Fruit fly (Drosophila melanogaster): ENCODE data around the gene stwl.

The stwl gene

DNA sequence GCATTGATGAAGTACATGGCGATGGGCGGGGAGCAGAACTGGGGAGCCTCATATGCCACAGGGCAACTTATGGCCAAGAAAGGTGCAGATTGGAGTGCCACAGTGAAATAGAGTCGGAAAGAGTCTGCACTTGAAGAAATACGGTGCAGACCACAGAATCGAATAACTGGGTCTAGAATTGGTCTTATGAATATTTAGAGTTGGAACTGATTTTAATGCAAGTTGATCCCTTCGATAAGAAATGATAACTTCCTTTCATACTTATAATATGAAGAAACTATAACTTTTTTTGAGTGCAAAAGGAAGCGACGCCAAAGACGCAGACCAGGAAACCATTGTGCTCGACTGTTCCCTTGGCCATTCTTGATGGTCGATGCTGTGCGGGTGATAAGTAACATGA lies 35.2 kb downstream of the stwl start:
- no peak for TF ChIP-seq CG9705 (GFP tag; optimal IDR thresholded peaks at IDR 0.05)
- no peak for TF ChIP-seq N (GFP tag; optimal IDR thresholded peaks at IDR 0.05)
- TF ChIP-seq GATAd (GFP tag; optimal IDR thresholded peaks at IDR 0.05): no peak
- no peak for TF ChIP-seq Dif (GFP tag; optimal IDR thresholded peaks at IDR 0.05; ENCODE audit: partially characterized antibody)
- no peak for TF ChIP-seq Vsx2 (GFP tag; optimal IDR thresholded peaks at IDR 0.05; ENCODE audit: partially characterized antibody)
- peak; percentile 69 for TF ChIP-seq OdsH (GFP tag; optimal IDR thresholded peaks at IDR 0.05)
- no peak for TF ChIP-seq Hr78 (GFP tag; optimal IDR thresholded peaks at IDR 0.05)
- TF ChIP-seq jim (GFP tag; optimal IDR thresholded peaks at IDR 0.05): no peak
- peak; percentile 50 for TF ChIP-seq woc (GFP tag; optimal IDR thresholded peaks at IDR 0.05)
- peak; percentile 75 for TF ChIP-seq fru (GFP tag; optimal IDR thresholded peaks at IDR 0.05)
- TF ChIP-seq dsf (GFP tag; optimal IDR thresholded peaks at IDR 0.05; ENCODE audit: borderline replicate concordance): no peak
- TF ChIP-seq CrebA (GFP tag; optimal IDR thresholded peaks at IDR 0.05; ENCODE audit: borderline replicate concordance): no peak
- peak; percentile 62 for TF ChIP-seq psq (GFP tag; optimal IDR thresholded peaks at IDR 0.05)
- peak; percentile 52 for TF ChIP-seq Hnf4 (GFP tag; optimal IDR thresholded peaks at IDR 0.05)
- TF ChIP-seq br (GFP tag; optimal IDR thresholded peaks at IDR 0.05): peak; percentile 65
- TF ChIP-seq HLH106 (tag; optimal IDR thresholded peaks at IDR 0.05): peak; percentile 63
- TF ChIP-seq Rel (GFP tag; optimal IDR thresholded peaks at IDR 0.05): no peak
- no peak for TF ChIP-seq Rel (tag; optimal IDR thresholded peaks at IDR 0.05)
- TF ChIP-seq dmrt93B (GFP tag; optimal IDR thresholded peaks at IDR 0.05): no peak
- TF ChIP-seq foxo (GFP tag; optimal IDR thresholded peaks at IDR 0.05): peak in 1 of 2 experiments; percentile 65
- TF ChIP-seq Abd-B (GFP tag; optimal IDR thresholded peaks at IDR 0.05): no peak
- no peak for TF ChIP-seq Jra (GFP tag; optimal IDR thresholded peaks at IDR 0.05)
- TF ChIP-seq Hr83 (GFP tag; optimal IDR thresholded peaks at IDR 0.05; ENCODE audit: poor library complexity, severe bottlenecking): no peak
- TF ChIP-seq rgr (GFP tag; optimal IDR thresholded peaks at IDR 0.05): peak; percentile 59
- peak; percentile 71 for TF ChIP-seq ey (GFP tag; optimal IDR thresholded peaks at IDR 0.05)
- peak; percentile 72 for TF ChIP-seq Sp1 (GFP tag; optimal IDR thresholded peaks at IDR 0.05)
- no peak for TF ChIP-seq brk (GFP tag; optimal IDR thresholded peaks at IDR 0.05)
- no peak for TF ChIP-seq sv (GFP tag; optimal IDR thresholded peaks at IDR 0.05)
- no peak for TF ChIP-seq usp (GFP tag; optimal IDR thresholded peaks at IDR 0.05)
- no peak for TF ChIP-seq Myc (optimal IDR thresholded peaks at IDR 0.05)
- no peak for TF ChIP-seq pan (optimal IDR thresholded peaks at IDR 0.05)
- no peak for TF ChIP-seq lola (GFP tag; optimal IDR thresholded peaks at IDR 0.05)
- TF ChIP-seq sage (GFP tag; optimal IDR thresholded peaks at IDR 0.05): no peak
- no peak for TF ChIP-seq Dfd (GFP tag; optimal IDR thresholded peaks at IDR 0.05)
- no peak for TF ChIP-seq Mio (GFP tag; optimal IDR thresholded peaks at IDR 0.05)
- TF ChIP-seq CG32264 (GFP tag; optimal IDR thresholded peaks at IDR 0.05): no peak
- peak; percentile 76 for TF ChIP-seq h (GFP tag; optimal IDR thresholded peaks at IDR 0.05)
- no peak for TF ChIP-seq tai (GFP tag; optimal IDR thresholded peaks at IDR 0.05)
- no peak for TF ChIP-seq dl (GFP tag; optimal IDR thresholded peaks at IDR 0.05; ENCODE audit: insufficient read depth in 1 of 2, partially characterized antibody in 2 of 2)

DNA sequence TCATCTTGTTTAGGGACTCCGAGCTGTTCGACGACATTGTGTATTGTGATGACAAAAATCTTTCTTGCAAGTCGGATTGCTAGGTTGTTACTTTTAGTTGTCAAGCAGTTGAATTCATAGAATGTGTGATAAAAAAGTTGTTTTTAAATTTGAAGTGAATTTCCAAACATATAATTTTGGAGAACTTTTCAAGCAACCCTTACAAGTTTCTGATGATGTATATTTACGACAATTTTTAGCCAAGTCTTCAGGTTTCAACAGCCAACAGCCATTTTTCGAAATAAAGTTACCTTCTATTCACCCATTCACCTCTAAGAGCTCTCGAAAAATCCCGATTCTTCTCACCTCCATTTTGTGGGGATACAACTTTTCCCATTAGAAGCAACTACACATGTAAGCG lies 40.1 kb downstream of the stwl start, which contains the start of gene CG13481:
Gene CG13481 (minus strand): TSS at position 101 of the 400 bp plus-strand sequence.
- TF ChIP-seq Dfd (GFP tag; optimal IDR thresholded peaks at IDR 0.05) (no peak), jim (GFP tag; optimal IDR thresholded peaks at IDR 0.05) (no peak), dmrt93B (GFP tag; optimal IDR thresholded peaks at IDR 0.05) (no peak), CrebA (GFP tag; optimal IDR thresholded peaks at IDR 0.05; ENCODE audit: borderline replicate concordance) (no peak), N (GFP tag; optimal IDR thresholded peaks at IDR 0.05) (no peak), fru (GFP tag; optimal IDR thresholded peaks at IDR 0.05) (no peak), Dif (GFP tag; optimal IDR thresholded peaks at IDR 0.05; ENCODE audit: partially characterized antibody) (no peak), h (GFP tag; optimal IDR thresholded peaks at IDR 0.05) (no peak)

DNA sequence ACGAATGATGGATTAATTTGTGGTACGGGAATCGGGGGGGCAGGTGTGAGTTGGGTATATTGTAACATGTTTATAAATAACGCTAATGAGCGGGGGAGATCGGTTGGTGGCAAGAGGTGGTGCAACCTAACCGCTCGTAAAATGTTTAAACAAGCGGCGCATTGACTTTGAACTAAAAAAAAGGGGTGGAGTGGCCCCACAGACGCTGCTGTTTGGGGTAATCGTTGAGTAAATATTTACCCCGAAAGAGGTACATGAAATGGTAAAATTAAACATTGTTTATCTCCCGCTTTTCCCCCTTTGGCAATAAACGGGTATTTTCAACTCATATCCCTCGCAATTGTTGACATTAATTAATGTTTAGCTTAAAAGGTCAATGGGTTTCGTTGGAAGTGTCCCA lies 43.6 kb downstream of the stwl start:
- TF ChIP-seq ey (GFP tag; optimal IDR thresholded peaks at IDR 0.05): no peak
- peak; percentile 55 for TF ChIP-seq rgr (GFP tag; optimal IDR thresholded peaks at IDR 0.05)
- TF ChIP-seq h (GFP tag; optimal IDR thresholded peaks at IDR 0.05): peak; percentile 36
- TF ChIP-seq GATAd (GFP tag; optimal IDR thresholded peaks at IDR 0.05): no peak
- TF ChIP-seq foxo (GFP tag; optimal IDR thresholded peaks at IDR 0.05): peak in 1 of 2 experiments; percentile 1
- TF ChIP-seq dmrt93B (GFP tag; optimal IDR thresholded peaks at IDR 0.05): peak; percentile 36
- no peak for TF ChIP-seq Myc (optimal IDR thresholded peaks at IDR 0.05)
- TF ChIP-seq fru (GFP tag; optimal IDR thresholded peaks at IDR 0.05): no peak
- TF ChIP-seq tai (GFP tag; optimal IDR thresholded peaks at IDR 0.05): no peak
- TF ChIP-seq Sp1 (GFP tag; optimal IDR thresholded peaks at IDR 0.05): peak; percentile 30
- no peak for TF ChIP-seq HLH106 (tag; optimal IDR thresholded peaks at IDR 0.05)
- TF ChIP-seq CG9705 (GFP tag; optimal IDR thresholded peaks at IDR 0.05): no peak
- peak; percentile 3 for TF ChIP-seq Hnf4 (GFP tag; optimal IDR thresholded peaks at IDR 0.05)
- TF ChIP-seq brk (GFP tag; optimal IDR thresholded peaks at IDR 0.05): peak; percentile 6
- no peak for TF ChIP-seq CG32264 (GFP tag; optimal IDR thresholded peaks at IDR 0.05)
- no peak for TF ChIP-seq Jra (GFP tag; optimal IDR thresholded peaks at IDR 0.05)
- peak; percentile 3 for TF ChIP-seq br (GFP tag; optimal IDR thresholded peaks at IDR 0.05)
- peak; percentile 12 for TF ChIP-seq OdsH (GFP tag; optimal IDR thresholded peaks at IDR 0.05)

Data from whole organism, wandering third instar larva.